Fruit fly (Drosophila melanogaster) S2 (cell line): ENCODE data around the gene CG14613.

ENCODE experiments used
- CG8478 ChIP-seq: fragments of >200 bp; optimal IDR thresholded peaks from 2 replicates; lab custom pipeline; 2018
- CTCF ChIP-seq, 2 experiments: fragments of >200 bp; optimal IDR thresholded peaks; 2 replicates each; lab custom pipeline; 2018

The CG14613 gene

dm6 chrX:22471819-22472218 lies at the start of gene CG14613:
Gene CG14613 (minus strand): TSS chrX:22472021.
- TF ChIP-seq CG8478 (lab: Kevin White, UChicago) = no peak
- TF ChIP-seq CTCF (optimal IDR thresholded peaks at IDR 0.05; lab: Kevin White, UChicago) = no peak

- TF ChIP-seq CG8478 (lab: Kevin White, UChicago) = no peak
- no peak for TF ChIP-seq CTCF (optimal IDR thresholded peaks at IDR 0.05; lab: Kevin White, UChicago)
These were observed 43.1 kb upstream of the CG14613 start, which contains the start of gene CG17600 for dm6 chrX:22514948-22515347. Gene CG17600 (plus strand): TSS chrX:22515197.

dm6 chrX:22512071-22512470 lies 40.2 kb upstream of the CG14613 start:
- TF ChIP-seq CG8478 (lab: Kevin White, UChicago) (no peak), CTCF (optimal IDR thresholded peaks at IDR 0.05; lab: Kevin White, UChicago) (no peak)

dm6 chrX:22510776-22511175 lies 39.0 kb upstream of the CG14613 start:
- TF ChIP-seq CTCF (optimal IDR thresholded peaks at IDR 0.05; lab: Kevin White, UChicago) (no peak), CG8478 (lab: Kevin White, UChicago) (no peak)

- TF ChIP-seq CTCF (optimal IDR thresholded peaks at IDR 0.05; lab: Kevin White, UChicago) = no peak
- no peak for TF ChIP-seq CG8478 (lab: Kevin White, UChicago)
These were observed 37.3 kb upstream of the CG14613 start for dm6 chrX:22509085-22509484.

- no peak for TF ChIP-seq CTCF (optimal IDR thresholded peaks at IDR 0.05; lab: Kevin White, UChicago)
- no peak for TF ChIP-seq CG8478 (lab: Kevin White, UChicago)
These were observed 30.4 kb upstream of the CG14613 start for dm6 chrX:22502225-22502624.

dm6 chrX:22499557-22499956 lies 27.7 kb upstream of the CG14613 start:
- no peak for TF ChIP-seq CTCF (optimal IDR thresholded peaks at IDR 0.05; lab: Kevin White, UChicago)
- TF ChIP-seq CG8478 (lab: Kevin White, UChicago) = no peak

- TF ChIP-seq CTCF (optimal IDR thresholded peaks at IDR 0.05; lab: Kevin White, UChicago) = no peak
- no peak for TF ChIP-seq CG8478 (lab: Kevin White, UChicago)
These were observed 19.4 kb upstream of the CG14613 start for dm6 chrX:22491028-22491769.

- TF ChIP-seq CTCF (optimal IDR thresholded peaks at IDR 0.05; lab: Kevin White, UChicago) (no peak), CG8478 (lab: Kevin White, UChicago) (no peak)
These were observed 18.8 kb upstream of the CG14613 start for dm6 chrX:22490584-22490983.

- no peak for TF ChIP-seq CG8478 (lab: Kevin White, UChicago)
- TF ChIP-seq CTCF (optimal IDR thresholded peaks at IDR 0.05; lab: Kevin White, UChicago) = no peak
These were observed 16.1 kb upstream of the CG14613 start for dm6 chrX:22487667-22488593.

dm6 chrX:22486919-22487634 lies 15.3 kb upstream of the CG14613 start:
- TF ChIP-seq CG8478 (lab: Kevin White, UChicago) (no peak), CTCF (optimal IDR thresholded peaks at IDR 0.05; lab: Kevin White, UChicago) (no peak)

- TF ChIP-seq CG8478 (lab: Kevin White, UChicago) = no peak
- no peak for TF ChIP-seq CTCF (optimal IDR thresholded peaks at IDR 0.05; lab: Kevin White, UChicago)
These were observed 14.7 kb upstream of the CG14613 start for dm6 chrX:22486487-22486886.

- TF ChIP-seq CTCF (optimal IDR thresholded peaks at IDR 0.05; lab: Kevin White, UChicago) (no peak), CG8478 (lab: Kevin White, UChicago) (no peak)
These were observed 10.2 kb upstream of the CG14613 start, which contains the start of the genes Cp110 and CG12576 for dm6 chrX:22481860-22482544. Gene Cp110 (plus strand): TSS chrX:22482082. Gene CG12576 (minus strand): TSS chrX:22482357.

- no peak for TF ChIP-seq CG8478 (lab: Kevin White, UChicago)
- no peak for TF ChIP-seq CTCF (optimal IDR thresholded peaks at IDR 0.05; lab: Kevin White, UChicago)
These were observed 9.3 kb upstream of the CG14613 start for dm6 chrX:22481131-22481530.
